Worm (Caenorhabditis elegans) whole organism, early embryonic: ENCODE data around the gene mec-15.

Experiments used
- B0310.2 ChIP-seq: sonication (generic microtip); optimal IDR thresholded peaks from 2 replicates; lab custom pipeline; 2016; ENCODE audit warnings: mild to moderate bottlenecking, missing genetic modification characterization, missing compliant biosample characterization
- ama-1 ChIP-seq: fragments of 150-350 bp; optimal IDR thresholded peaks from 2 replicates; lab custom pipeline; 2014
- ceh-36 ChIP-seq: sonication (generic microtip); optimal IDR thresholded peaks from 2 replicates; lab custom pipeline; 2016; ENCODE audit warnings: missing genetic modification characterization, inconsistent platforms, missing compliant biosample characterization
- ets-7 ChIP-seq: sonication (generic microtip); optimal IDR thresholded peaks from 2 replicates; lab custom pipeline; 2016; ENCODE audit warnings: missing genotype, missing genetic modification characterization, missing compliant biosample characterization
- flt-1 ChIP-seq: fragments of 200-800 bp; sonication (Bioruptor generic); IDR thresholded peaks from 2 replicates; pipeline ENCODE4 v1.3.6; 2022; ENCODE audit warnings: missing genetic modification characterization, missing compliant biosample characterization
- hmbx-1 ChIP-seq: sonication (generic microtip); optimal IDR thresholded peaks from 2 replicates; lab custom pipeline; 2016; ENCODE audit warnings: mild to moderate bottlenecking, missing genetic modification characterization, missing compliant biosample characterization
- pes-1 ChIP-seq: fragments of 200-800 bp; sonication (Bioruptor generic); IDR thresholded peaks from 2 replicates; pipeline ENCODE4 v1.3.6; 2022; ENCODE audit warnings: missing genetic modification reagents, missing genetic modification characterization, missing compliant biosample characterization
- tbx-11 ChIP-seq: fragments of 200-800 bp; sonication (Bioruptor generic); IDR thresholded peaks from 2 replicates; pipeline ENCODE4 v1.3.6; 2022; ENCODE audit warnings: missing genetic modification characterization, missing compliant biosample characterization
- tra-4 ChIP-seq: sonication (generic microtip); optimal IDR thresholded peaks from 2 replicates; lab custom pipeline; 2017; ENCODE audit warnings: missing genetic modification characterization, missing compliant biosample characterization

ce11 chrII:10234398-10234797 is 5.1 kb downstream of the mec-15 start, which contains the start of gene ubxn-5:
- TF ChIP-seq B0310.2 (no peak), ama-1 (lab: Kevin White, UChicago) (no peak), tra-4 (no peak), flt-1 (GFP tag; lab: Robert Waterston, UW) (no peak), pes-1 (no peak), ets-7 (no peak), tbx-11 (GFP tag; lab: Robert Waterston, UW) (no peak), ceh-36 (tag; lab: Kevin White, UChicago) (no peak), hmbx-1 (tag; lab: Kevin White, UChicago) (no peak)
